Worm (Caenorhabditis elegans): ENCODE measurements around the gene C16B8.4.

C16B8.4 gene

DNA sequence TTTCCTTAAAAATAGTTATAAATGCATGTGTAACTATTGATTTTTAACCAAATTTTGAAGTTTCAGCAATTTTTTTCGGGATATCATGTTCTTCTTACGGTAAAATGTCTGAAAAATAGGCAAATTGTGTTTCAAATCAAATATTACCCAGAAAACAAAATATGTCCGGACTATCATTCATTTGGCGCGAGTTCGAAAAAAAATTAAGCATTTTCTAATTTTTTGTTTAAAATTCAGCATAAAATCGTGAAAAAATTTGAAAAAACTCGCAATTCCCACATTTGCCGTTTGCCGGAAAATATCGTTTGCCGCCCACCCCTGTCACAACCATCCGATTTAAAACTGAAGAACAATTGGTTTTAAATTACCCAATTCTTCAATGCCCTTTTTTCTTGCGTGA, 18.2 kb upstream of the C16B8.4 start:
- TF ChIP-seq him-1 (tag; optimal IDR thresholded peaks at IDR 0.05), result no peak
- no peak for TF ChIP-seq W03F9.2 (tag; optimal IDR thresholded peaks at IDR 0.05)
- TF ChIP-seq dao-5 (tag; optimal IDR thresholded peaks at IDR 0.05), result no peak

DNA sequence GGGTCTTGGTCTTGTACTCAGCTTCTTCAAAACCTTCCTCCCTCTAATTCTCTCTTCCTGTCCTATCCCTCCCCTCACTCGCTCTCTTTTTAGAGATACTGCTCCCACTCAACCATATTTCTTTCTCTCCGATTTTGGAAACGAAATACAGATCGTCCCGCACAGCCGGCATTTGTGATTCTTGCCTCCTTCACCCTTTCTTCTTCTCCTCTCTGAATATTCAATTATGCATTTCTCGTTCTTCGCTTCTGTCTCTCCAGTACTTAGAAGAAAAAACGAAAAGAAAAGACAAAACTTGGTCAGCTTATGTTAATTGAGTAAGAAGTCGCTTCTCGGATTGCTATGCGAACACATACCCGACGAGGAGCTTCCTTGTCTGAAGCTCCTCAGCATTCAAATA, 17.5 kb upstream of the C16B8.4 start:
- no peak for TF ChIP-seq W03F9.2 (tag; optimal IDR thresholded peaks at IDR 0.05)
- TF ChIP-seq him-1 (tag; optimal IDR thresholded peaks at IDR 0.05), result no peak
- no peak for TF ChIP-seq dao-5 (tag; optimal IDR thresholded peaks at IDR 0.05)

DNA sequence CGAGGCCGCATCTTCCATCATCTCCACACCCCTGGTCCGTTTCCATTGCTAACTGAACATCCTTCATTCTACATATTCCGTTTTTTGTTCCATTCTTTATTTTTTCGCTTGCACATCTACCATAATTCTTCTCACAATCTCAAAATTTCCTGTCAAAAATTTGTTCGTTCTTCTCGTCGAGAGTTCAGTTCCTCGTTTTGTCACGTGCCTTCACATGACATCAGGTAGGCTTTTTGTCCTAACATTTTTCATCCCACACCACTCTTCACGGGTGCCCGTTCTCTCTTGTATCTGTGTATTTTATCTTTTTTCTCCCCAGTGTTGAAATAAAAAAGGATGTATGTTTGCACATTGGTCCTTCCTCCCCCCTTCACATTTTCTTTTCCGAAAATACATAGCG, 17.1 kb upstream of the C16B8.4 start:
- TF ChIP-seq him-1 (tag; optimal IDR thresholded peaks at IDR 0.05) (no peak), dao-5 (tag; optimal IDR thresholded peaks at IDR 0.05) (no peak), W03F9.2 (tag; optimal IDR thresholded peaks at IDR 0.05) (no peak)

DNA sequence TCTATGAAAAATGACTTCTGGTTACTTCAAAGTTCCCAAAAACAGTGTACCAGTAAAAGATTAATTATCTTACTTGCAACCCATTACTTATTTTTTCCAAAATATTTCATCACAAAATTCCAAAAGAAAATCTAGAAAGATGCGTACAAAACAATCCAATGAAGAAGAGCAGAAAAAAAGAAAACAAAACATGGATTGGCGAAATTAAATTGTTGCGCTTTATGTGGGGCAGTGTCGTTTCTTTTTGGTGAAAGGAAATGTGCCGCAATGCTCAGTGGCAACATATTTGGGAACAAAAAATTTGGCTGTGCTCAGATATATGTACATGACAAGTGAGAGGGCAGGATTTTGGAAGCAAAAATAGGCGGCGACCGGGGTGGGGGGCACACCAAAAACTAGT, 15.1 kb upstream of the C16B8.4 start:
- TF ChIP-seq him-1 (tag; optimal IDR thresholded peaks at IDR 0.05) (no peak), W03F9.2 (tag; optimal IDR thresholded peaks at IDR 0.05) (no peak), dao-5 (tag; optimal IDR thresholded peaks at IDR 0.05) (no peak)

DNA sequence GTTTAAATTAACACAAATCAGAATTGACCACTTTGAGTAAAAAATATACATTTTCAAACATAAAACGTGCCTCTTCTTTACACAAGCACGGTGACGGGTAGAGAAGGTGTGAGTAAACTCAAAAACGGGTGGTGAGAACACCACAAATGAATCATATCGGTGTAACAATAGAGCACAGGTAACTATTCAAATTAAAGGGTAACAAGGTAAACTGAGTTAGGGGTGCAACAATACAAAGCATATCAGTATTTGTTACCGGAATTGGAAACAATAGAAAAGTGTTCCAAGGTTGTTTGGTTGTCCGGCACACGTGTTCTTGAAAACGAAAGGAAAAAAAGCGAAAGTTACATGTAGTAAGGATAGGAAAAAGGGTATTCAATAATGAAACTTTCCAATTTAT, 8.9 kb upstream of the C16B8.4 start:
- TF ChIP-seq W03F9.2 (tag; optimal IDR thresholded peaks at IDR 0.05), result no peak
- no peak for TF ChIP-seq him-1 (tag; optimal IDR thresholded peaks at IDR 0.05)
- no peak for TF ChIP-seq dao-5 (tag; optimal IDR thresholded peaks at IDR 0.05)

DNA sequence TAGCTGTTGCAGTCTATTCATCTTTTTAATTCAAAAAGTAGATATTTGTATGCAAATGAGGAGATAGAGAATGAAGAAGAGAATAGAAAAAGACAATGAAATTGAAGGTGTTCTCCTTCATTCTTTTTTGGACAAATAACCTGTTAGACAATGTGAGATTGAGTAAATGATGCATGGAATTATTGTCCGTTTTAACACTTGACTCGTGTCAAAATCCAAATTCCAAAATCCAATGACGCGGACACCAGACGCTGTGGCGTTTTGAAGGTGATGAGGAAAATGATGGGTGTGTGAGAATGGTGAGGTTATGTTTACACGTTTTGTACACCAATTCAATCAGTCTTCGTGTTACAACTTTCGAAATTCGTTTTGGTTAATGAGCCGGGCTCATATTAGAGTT, 5.7 kb upstream of the C16B8.4 start:
- TF ChIP-seq dao-5 (tag; optimal IDR thresholded peaks at IDR 0.05), result no peak
- no peak for TF ChIP-seq him-1 (tag; optimal IDR thresholded peaks at IDR 0.05)
- no peak for TF ChIP-seq W03F9.2 (tag; optimal IDR thresholded peaks at IDR 0.05)

DNA sequence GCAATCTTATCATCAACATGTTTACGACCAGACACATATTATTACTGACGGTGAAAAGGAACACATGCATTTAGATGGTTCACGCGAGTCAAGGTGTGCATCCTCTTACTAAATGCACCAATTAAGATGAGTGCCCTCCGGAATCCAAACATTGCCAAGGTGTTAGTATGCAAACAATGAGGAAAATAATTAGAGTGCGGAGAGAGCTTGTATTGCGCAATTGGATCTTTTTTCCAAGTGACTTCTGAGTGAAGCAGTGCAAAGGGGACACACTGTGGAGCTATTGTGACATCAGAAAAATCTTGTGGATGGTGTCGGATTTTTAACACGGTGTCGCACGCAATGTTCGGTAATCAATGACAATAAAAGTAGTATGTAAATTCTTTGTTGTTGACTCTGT, 3.8 kb upstream of the C16B8.4 start:
- TF ChIP-seq him-1 (tag; optimal IDR thresholded peaks at IDR 0.05), result no peak
- TF ChIP-seq dao-5 (tag; optimal IDR thresholded peaks at IDR 0.05), result no peak
- TF ChIP-seq W03F9.2 (tag; optimal IDR thresholded peaks at IDR 0.05), result no peak

DNA sequence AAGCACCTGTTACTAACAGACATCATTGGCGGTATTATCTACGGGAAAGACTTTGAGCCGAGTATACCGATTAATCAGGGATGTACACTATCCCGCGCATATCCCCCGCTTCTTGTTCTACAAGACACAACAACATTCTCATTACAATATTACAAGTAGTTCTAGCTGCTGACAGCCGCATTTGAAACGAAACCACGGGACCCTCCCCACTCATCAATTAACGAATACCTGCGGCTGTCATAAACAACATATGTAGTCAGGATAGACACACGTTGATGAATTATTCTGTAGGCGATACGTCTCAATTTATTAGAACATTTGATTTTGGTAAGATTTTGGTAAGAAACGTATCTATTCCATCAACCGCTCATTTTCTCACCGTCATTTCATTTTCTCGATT, 3.3 kb upstream of the C16B8.4 start:
- no peak for TF ChIP-seq W03F9.2 (tag; optimal IDR thresholded peaks at IDR 0.05)
- no peak for TF ChIP-seq him-1 (tag; optimal IDR thresholded peaks at IDR 0.05)
- TF ChIP-seq dao-5 (tag; optimal IDR thresholded peaks at IDR 0.05), result no peak

DNA sequence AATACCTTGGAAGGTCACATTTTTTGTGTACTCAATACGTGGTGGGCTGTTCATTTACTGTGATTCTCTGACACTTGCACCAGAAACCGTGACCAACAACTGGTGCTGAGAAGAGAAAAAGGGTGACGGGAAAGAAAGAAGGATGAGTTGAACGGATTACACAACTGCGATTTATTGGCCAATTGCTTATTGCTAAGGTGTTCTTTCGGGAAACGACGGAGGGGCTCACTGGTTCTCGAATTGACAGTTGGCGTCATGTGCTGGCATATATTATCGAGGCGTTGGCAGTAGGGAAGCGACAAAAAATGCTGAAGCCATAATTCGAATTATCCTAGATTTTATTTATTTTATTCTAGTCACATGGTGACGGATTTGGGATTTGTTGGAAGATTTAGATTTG, 726 bp upstream of the C16B8.4 start:
- TF ChIP-seq him-1 (tag; optimal IDR thresholded peaks at IDR 0.05) (no peak), dao-5 (tag; optimal IDR thresholded peaks at IDR 0.05) (no peak), W03F9.2 (tag; optimal IDR thresholded peaks at IDR 0.05) (no peak)

DNA sequence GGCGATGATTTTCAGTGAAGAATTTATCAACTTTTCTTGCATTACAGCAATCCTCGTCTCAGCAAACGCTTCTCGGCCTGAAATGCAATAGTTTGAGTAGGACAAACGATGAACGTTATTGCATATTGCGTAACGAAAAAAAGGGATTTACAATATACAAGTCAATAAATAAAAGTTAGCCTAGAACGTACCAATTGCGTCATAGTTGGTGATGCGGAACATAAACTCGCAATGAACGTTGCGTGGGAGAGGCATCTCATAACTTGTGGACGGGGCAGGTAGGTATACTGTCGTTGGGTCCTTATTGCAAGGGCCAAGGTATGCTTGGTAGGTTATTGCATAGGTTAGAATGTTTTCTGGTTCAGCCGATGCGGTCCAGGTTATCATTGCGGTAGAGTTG, 2.6 kb downstream of the C16B8.4 start:
- TF ChIP-seq him-1 (tag; optimal IDR thresholded peaks at IDR 0.05), result no peak
- TF ChIP-seq W03F9.2 (tag; optimal IDR thresholded peaks at IDR 0.05), result no peak
- TF ChIP-seq dao-5 (tag; optimal IDR thresholded peaks at IDR 0.05), result no peak

DNA sequence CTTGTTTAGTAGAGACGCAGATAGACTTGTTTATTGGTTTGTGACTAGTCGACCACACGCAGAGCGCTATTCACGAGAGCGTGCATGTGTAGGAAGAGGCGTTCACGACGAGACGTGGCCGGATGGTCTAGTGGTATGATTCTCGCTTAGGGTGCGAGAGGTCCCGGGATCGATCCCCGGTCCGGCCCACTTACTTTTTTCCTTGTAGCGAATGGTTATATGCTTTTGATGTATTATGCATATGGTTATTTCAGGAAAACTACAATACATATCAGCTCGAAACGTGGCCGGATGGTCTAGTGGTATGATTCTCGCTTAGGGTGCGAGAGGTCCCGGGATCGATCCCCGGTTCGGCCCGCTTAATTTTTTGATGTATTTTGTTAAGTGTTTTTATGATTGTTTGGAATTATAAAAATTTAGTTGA, 3.4 kb downstream of the C16B8.4 start:
- peak; percentile 65 for TF ChIP-seq him-1 (tag; optimal IDR thresholded peaks at IDR 0.05)
- TF ChIP-seq dao-5 (tag; optimal IDR thresholded peaks at IDR 0.05), result peak; percentile 69
- TF ChIP-seq W03F9.2 (tag; optimal IDR thresholded peaks at IDR 0.05), result no peak

DNA sequence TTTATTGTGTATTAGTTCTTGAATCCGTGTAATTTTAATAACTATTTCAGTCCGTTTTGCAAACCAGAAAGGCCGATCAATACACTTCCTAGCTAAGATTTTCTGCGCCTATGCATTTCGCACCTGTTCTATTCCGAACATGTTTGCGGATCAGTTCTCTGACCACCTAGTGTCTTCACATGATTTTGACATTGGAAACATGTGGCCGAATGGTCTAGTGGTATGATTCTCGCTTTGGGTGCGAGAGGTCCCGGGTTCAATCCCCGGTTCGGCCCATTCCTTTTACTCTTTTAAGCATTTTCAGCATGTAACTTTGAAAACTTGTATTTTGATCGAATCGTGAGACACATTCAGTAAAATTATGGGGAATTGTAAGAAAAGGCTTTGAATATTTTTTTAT, 4.1 kb downstream of the C16B8.4 start:
- no peak for TF ChIP-seq dao-5 (tag; optimal IDR thresholded peaks at IDR 0.05)
- TF ChIP-seq W03F9.2 (tag; optimal IDR thresholded peaks at IDR 0.05), result no peak
- no peak for TF ChIP-seq him-1 (tag; optimal IDR thresholded peaks at IDR 0.05)

DNA sequence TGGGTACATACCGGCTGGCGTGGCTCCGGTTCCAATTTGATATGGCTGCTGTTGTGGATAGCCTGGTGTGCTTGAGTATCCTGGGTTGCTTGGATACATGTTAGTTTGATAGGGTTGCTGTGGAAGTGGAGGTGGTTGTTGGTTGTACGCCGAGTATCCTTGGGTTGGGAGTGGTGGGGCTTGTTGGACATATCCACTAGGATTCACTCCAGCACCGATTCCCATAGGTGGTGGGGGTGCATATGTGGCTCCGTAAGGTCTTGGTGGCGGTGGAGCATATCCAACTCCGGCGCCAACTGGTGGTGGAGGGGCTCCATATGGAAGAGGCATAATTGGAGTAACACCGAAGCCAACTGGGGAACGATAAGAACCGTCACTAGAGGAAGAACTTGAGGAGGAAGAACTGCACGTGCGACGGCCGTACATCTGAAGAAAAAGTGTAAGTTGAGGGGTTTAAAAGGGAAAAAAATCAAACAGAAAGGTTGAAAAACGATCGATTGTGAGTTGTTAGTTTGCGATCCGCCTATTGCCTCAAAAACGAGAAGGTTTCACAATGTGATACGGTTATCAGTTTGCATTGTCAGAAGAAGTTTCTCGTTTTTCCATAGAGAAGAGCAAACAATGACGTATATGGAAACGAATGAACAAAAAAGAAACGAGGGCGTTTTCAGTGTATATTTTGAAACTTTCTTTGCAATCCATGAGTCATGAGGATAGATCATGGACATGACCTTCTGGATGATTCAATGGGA, 5.0 kb downstream of the C16B8.4 start, which contains the start of gene C16B8.3:
Gene C16B8.3 (minus strand): TSS at position 426 of the 752 bp plus-strand sequence.
- peak; percentile 2 for TF ChIP-seq W03F9.2 (tag; optimal IDR thresholded peaks at IDR 0.05)
- no peak for TF ChIP-seq dao-5 (tag; optimal IDR thresholded peaks at IDR 0.05)
- TF ChIP-seq him-1 (tag; optimal IDR thresholded peaks at IDR 0.05), result no peak

DNA sequence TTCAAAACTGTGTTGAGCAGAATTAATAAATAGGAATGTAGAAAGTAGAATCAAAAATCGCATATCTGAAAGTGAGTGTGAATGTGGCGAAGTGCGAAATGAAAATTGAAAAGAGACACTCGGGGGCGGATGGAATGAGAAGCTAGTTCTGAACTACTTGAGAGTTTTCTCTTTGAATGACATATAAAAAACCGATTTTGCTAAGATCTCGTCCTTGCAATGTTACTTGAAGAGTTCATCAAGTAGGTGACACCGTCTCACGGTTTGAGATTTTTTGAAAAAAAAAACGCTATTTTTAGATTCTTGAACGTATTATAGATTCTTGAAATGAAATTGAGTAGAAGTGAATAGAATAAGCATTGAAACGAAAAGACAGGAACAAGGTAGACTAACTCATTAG, 7.1 kb downstream of the C16B8.4 start, which contains the start of gene C16B8.2:
Gene C16B8.2 (minus strand): TSS at position 101 of the 400 bp plus-strand sequence.
- TF ChIP-seq W03F9.2 (tag; optimal IDR thresholded peaks at IDR 0.05) (no peak), him-1 (tag; optimal IDR thresholded peaks at IDR 0.05) (no peak), dao-5 (tag; optimal IDR thresholded peaks at IDR 0.05) (no peak)

DNA sequence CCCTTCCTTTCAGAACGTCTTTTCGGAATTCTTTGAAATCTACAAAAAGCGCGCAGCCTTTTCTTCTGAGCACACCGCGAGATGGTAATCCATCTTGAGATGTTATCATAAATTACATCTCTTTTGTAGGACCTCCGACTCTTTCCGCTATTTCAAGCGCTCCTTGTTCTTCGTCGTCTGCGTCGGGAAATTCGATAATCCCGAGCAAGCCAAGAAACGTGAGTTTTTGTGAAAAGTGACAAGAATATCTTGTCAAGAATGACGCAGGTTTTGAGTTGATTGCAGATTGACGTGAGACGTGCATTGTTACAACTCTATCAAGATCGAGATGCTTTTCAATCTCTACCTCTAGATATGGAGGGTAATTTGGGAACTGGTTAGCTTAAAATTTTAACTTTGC, 13.1 kb downstream of the C16B8.4 start:
- TF ChIP-seq dao-5 (tag; optimal IDR thresholded peaks at IDR 0.05) (no peak), him-1 (tag; optimal IDR thresholded peaks at IDR 0.05) (no peak), W03F9.2 (tag; optimal IDR thresholded peaks at IDR 0.05) (no peak)
